Fruit fly (Drosophila melanogaster): ENCODE measurements around the gene bcn92.

The bcn92 gene

dm6 chrX:2104365-2104764, 45.1 kb downstream of the bcn92 start:
- peak; percentile 68 for TF ChIP-seq sd (tag; optimal IDR thresholded peaks at IDR 0.05)
- no peak for TF ChIP-seq CG34376 (GFP tag; optimal IDR thresholded peaks at IDR 0.05)
- no peak for TF ChIP-seq Elba2 (GFP tag; optimal IDR thresholded peaks at IDR 0.05)
- TF ChIP-seq scrt (GFP tag; optimal IDR thresholded peaks at IDR 0.05), result no peak
- TF ChIP-seq eve (GFP tag; optimal IDR thresholded peaks at IDR 0.05), result no peak
- no peak for TF ChIP-seq CG2875 (GFP tag; optimal IDR thresholded peaks at IDR 0.05)
- no peak for TF ChIP-seq bbx (GFP tag; IDR thresholded peaks at IDR 0.05; ENCODE audit: partially characterized antibody)
- no peak for TF ChIP-seq tin (GFP tag; optimal IDR thresholded peaks at IDR 0.05)
- TF ChIP-seq Ssrp (tag; optimal IDR thresholded peaks at IDR 0.05), result no peak
- peak; percentile 59 for TF ChIP-seq CG12769 (tag; optimal IDR thresholded peaks at IDR 0.05)

- TF ChIP-seq Med (GFP tag) (peak; percentile 55), TFAM (GFP tag; optimal IDR thresholded peaks at IDR 0.05) (no peak), Ets65A (GFP tag) (peak; percentile 72)
These were observed 45.6 kb downstream of the bcn92 start for dm6 chrX:2103859-2104258.

Measured in whole organism, embryonic.